Worm (Caenorhabditis elegans) whole organism, L3 larva: Measurements from ENCODE around the gene fbxb-18.

Experiments used
- ama-1 ChIP-seq: fragments of 150-350 bp; optimal IDR thresholded peaks from 2 replicates; lab custom pipeline; 2018
- ceh-82 ChIP-seq: fragments of 150-350 bp; optimal IDR thresholded peaks from 2 replicates; lab custom pipeline; 2014; ENCODE audit warnings: missing biosample characterization, missing genetic modification characterization
- egl-5 ChIP-seq: fragments of 150-350 bp; optimal IDR thresholded peaks from 2 replicates; lab custom pipeline; 2017; ENCODE audit warnings: missing biosample characterization, missing genetic modification reagents, missing genetic modification characterization, inconsistent platforms
- elt-1 ChIP-seq: fragments of 150-350 bp; optimal IDR thresholded peaks from 2 replicates; lab custom pipeline; 2014; ENCODE audit warnings: missing biosample characterization, missing genetic modification characterization
- fkh-10 ChIP-seq: sonication (generic microtip); optimal IDR thresholded peaks from 2 replicates; lab custom pipeline; 2017; ENCODE audit warnings: missing biosample characterization, missing genetic modification reagents, missing genetic modification characterization
- fos-1 ChIP-seq: fragments of 150-350 bp; optimal IDR thresholded peaks from 2 replicates; lab custom pipeline; 2014; ENCODE audit warnings: missing biosample characterization, missing genetic modification characterization
- jun-1 ChIP-seq: fragments of 150-350 bp; optimal IDR thresholded peaks from 2 replicates; lab custom pipeline; 2014; ENCODE audit warnings: missing biosample characterization, missing genetic modification reagents, missing genetic modification characterization
- lin-39 ChIP-seq: fragments of 150-350 bp; optimal IDR thresholded peaks from 2 replicates; lab custom pipeline; 2018; ENCODE audit warnings: missing biosample characterization, missing genetic modification reagents, missing genetic modification characterization
- mdl-1 ChIP-seq: fragments of 150-350 bp; optimal IDR thresholded peaks from 2 replicates; lab custom pipeline; 2014; ENCODE audit warnings: missing biosample characterization, missing genetic modification characterization
- mml-1 ChIP-seq: fragments of 150-350 bp; sonication (generic microtip); optimal IDR thresholded peaks from 3 replicates; lab custom pipeline; 2014; ENCODE audit warnings: missing biosample characterization, missing genetic modification characterization
- nhr-237 ChIP-seq: fragments of 150-350 bp; optimal IDR thresholded peaks from 2 replicates; lab custom pipeline; 2014; ENCODE audit warnings: missing biosample characterization, missing genetic modification characterization
- nhr-25 ChIP-seq: sonication (generic microtip); optimal IDR thresholded peaks from 2 replicates; lab custom pipeline; 2017; ENCODE audit warnings: missing biosample characterization, missing genetic modification characterization
- unc-62 ChIP-seq: fragments of 150-350 bp; sonication (generic microtip); optimal IDR thresholded peaks from 4 replicates; lab custom pipeline; 2014; ENCODE audit warnings: missing biosample characterization, missing genetic modification reagents, missing genetic modification characterization
- zag-1 ChIP-seq: fragments of 150-350 bp; optimal IDR thresholded peaks from 2 replicates; lab custom pipeline; 2014; ENCODE audit warnings: missing biosample characterization, missing genetic modification characterization

- TF ChIP-seq nhr-25 (tag; lab: Kevin White, UChicago) = no peak
- no peak for TF ChIP-seq lin-39
- TF ChIP-seq ceh-82 (tag; lab: Kevin White, UChicago) = no peak
- TF ChIP-seq nhr-237 (tag; lab: Kevin White, UChicago) = no peak
- TF ChIP-seq mml-1 (tag; lab: Kevin White, UChicago) = no peak
- no peak for TF ChIP-seq fkh-10 (GFP tag; lab: Kevin White, UChicago)
- TF ChIP-seq fos-1 (tag; lab: Kevin White, UChicago) = no peak
- no peak for TF ChIP-seq ama-1 (lab: Kevin White, UChicago)
- TF ChIP-seq egl-5 = no peak
- no peak for TF ChIP-seq mdl-1 (tag; lab: Kevin White, UChicago)
- no peak for TF ChIP-seq zag-1
- no peak for TF ChIP-seq elt-1 (tag; lab: Kevin White, UChicago)
- no peak for TF ChIP-seq jun-1 (tag; lab: Kevin White, UChicago)
- TF ChIP-seq unc-62 (GFP tag; lab: Kevin White, UChicago) = no peak
Observed at ce11 chrII:1714772-1715353, 26.1 kb upstream of the fbxb-18 start, which contains the start of gene btb-6.
